Worm (Caenorhabditis elegans) whole organism, L4 larva: ENCODE measurements around the gene zig-13.
A peak's percentile ranks its signal among the peaks of the same experiment; 100 is the strongest.

ENCODE experiments used
- D1046.2 ChIP-seq: fragments of 200-800 bp; sonication (Bioruptor generic); IDR thresholded peaks from 2 replicates; pipeline ENCODE4 v1.3.6; 2022; ENCODE audit warnings: missing genetic modification characterization, missing compliant biosample characterization
- F26F4.8 ChIP-seq: fragments of 200-800 bp; sonication (Bioruptor generic); conservative IDR thresholded peaks from 2 replicates; pipeline ENCODE4 v1.3.6; 2022; ENCODE audit warnings: missing genetic modification characterization, missing compliant biosample characterization
- F37D6.2 ChIP-seq: sonication (generic microtip); optimal IDR thresholded peaks from 2 replicates; lab custom pipeline; 2016; ENCODE audit warnings: mild to moderate bottlenecking, missing genetic modification characterization, missing compliant biosample characterization
- T20F7.1 ChIP-seq: fragments of 200-800 bp; sonication (Bioruptor generic); optimal IDR thresholded peaks from 2 replicates; lab custom pipeline; 2018; ENCODE audit warnings: mild to moderate bottlenecking, missing genetic modification characterization, missing compliant biosample characterization
- T26A8.4 ChIP-seq: fragments of 200-800 bp; sonication (Bioruptor generic); IDR thresholded peaks from 2 replicates; pipeline ENCODE4 v1.3.6; 2022; ENCODE audit warnings: missing genetic modification characterization, missing compliant biosample characterization
- Y105C5A.15 ChIP-seq: fragments of 200-800 bp; sonication (Bioruptor generic); IDR thresholded peaks from 2 replicates; pipeline ENCODE4 v1.3.6; 2022; ENCODE audit warnings: missing genetic modification characterization, missing compliant biosample characterization
- Y48G9A.11 ChIP-seq: fragments of 200-800 bp; sonication (Bioruptor generic); IDR thresholded peaks from 2 replicates; pipeline ENCODE4 v1.3.6; 2022; ENCODE audit warnings: missing genetic modification reagents, missing genetic modification characterization, missing compliant biosample characterization
- Y5F2A.4 ChIP-seq: fragments of 200-800 bp; sonication (Bioruptor generic); optimal IDR thresholded peaks from 2 replicates; lab custom pipeline; 2018; ENCODE audit warnings: mild to moderate bottlenecking, missing genetic modification characterization, missing compliant biosample characterization
- ZK546.5 ChIP-seq, 2 experiments: sonication (generic microtip); optimal IDR thresholded peaks; 2 replicates each; lab custom pipeline; 2017; ENCODE audit warnings: missing biosample characterization in 2 of 2, missing genetic modification characterization in 2 of 2
- aha-1 ChIP-seq: fragments of 150-350 bp; peaks from one replicate; lab custom pipeline; 2014; ENCODE audit warnings: missing biosample characterization, missing genetic modification characterization
- ama-1 ChIP-seq: fragments of 150-350 bp; optimal IDR thresholded peaks from 2 replicates; lab custom pipeline; 2014; ENCODE audit warnings: inconsistent platforms, mixed read lengths
- ceh-28 ChIP-seq: fragments of 150-350 bp; optimal IDR thresholded peaks from 2 replicates; lab custom pipeline; 2014; ENCODE audit warnings: missing biosample characterization, missing genetic modification reagents, missing genetic modification characterization
- ceh-32 ChIP-seq: sonication (generic microtip); optimal IDR thresholded peaks from 2 replicates; lab custom pipeline; 2016; ENCODE audit warnings: mild to moderate bottlenecking, missing genetic modification characterization, missing compliant biosample characterization; ENCODE audit not compliant: poor library complexity
- ceh-44 ChIP-seq: fragments of 200-800 bp; sonication (Bioruptor generic); IDR thresholded peaks from 2 replicates; pipeline ENCODE4 v1.3.6; 2022; ENCODE audit warnings: missing genetic modification reagents, missing genetic modification characterization, missing compliant biosample characterization
- ceh-62 ChIP-seq: sonication (generic microtip); optimal IDR thresholded peaks from 2 replicates; lab custom pipeline; 2017; ENCODE audit warnings: missing biosample characterization, missing genetic modification characterization
- daf-12 ChIP-seq: fragments of 150-350 bp; optimal IDR thresholded peaks from 2 replicates; lab custom pipeline; 2014; ENCODE audit warnings: missing biosample characterization, missing genetic modification reagents, missing genetic modification characterization
- daf-16 ChIP-seq, 3 experiments: sonication (generic microtip); optimal IDR thresholded peaks; 2 replicates each; lab custom pipeline; 2016 to 2017; ENCODE audit warnings: missing genetic modification characterization in 3 of 3, missing genetic modification reagents in 3 of 3, mild to moderate bottlenecking in 2 of 3, missing compliant biosample characterization in 2 of 3, missing biosample characterization in 1 of 3, moderate library complexity in 1 of 3
- dmd-6 ChIP-seq: fragments of 200-800 bp; sonication (Bioruptor generic); IDR thresholded peaks from 2 replicates; pipeline ENCODE4 v1.3.6; 2022; ENCODE audit warnings: missing genetic modification reagents, missing genetic modification characterization, missing compliant biosample characterization
- dpl-1 ChIP-seq: fragments of 150-350 bp; optimal IDR thresholded peaks from 2 replicates; lab custom pipeline; 2014; ENCODE audit warnings: missing biosample characterization, missing genetic modification reagents, missing genetic modification characterization
- gei-8 ChIP-seq: fragments of 200-800 bp; sonication (Bioruptor generic); optimal IDR thresholded peaks from 2 replicates; lab custom pipeline; 2018; ENCODE audit warnings: mild to moderate bottlenecking, missing genetic modification characterization, missing compliant biosample characterization
- hlh-30 ChIP-seq: sonication (generic microtip); optimal IDR thresholded peaks from 2 replicates; lab custom pipeline; 2017; ENCODE audit warnings: antibody characterized with exemption, mild to moderate bottlenecking, missing genetic modification characterization, missing compliant biosample characterization; ENCODE audit not compliant: insufficient read depth
- lin-13 ChIP-seq: fragments of 150-350 bp; optimal IDR thresholded peaks from 2 replicates; lab custom pipeline; 2014; ENCODE audit warnings: missing biosample characterization, missing genetic modification reagents, missing genetic modification characterization
- lin-29 ChIP-seq: fragments of 200-800 bp; sonication (Bioruptor generic); IDR thresholded peaks from 2 replicates; pipeline ENCODE4 v1.3.6; 2022; ENCODE audit warnings: missing genetic modification reagents, missing genetic modification characterization, missing compliant biosample characterization
- lin-39 ChIP-seq: fragments of 150-350 bp; optimal IDR thresholded peaks from 2 replicates; lab custom pipeline; 2014; ENCODE audit warnings: missing biosample characterization, missing genetic modification reagents, missing genetic modification characterization
- lsy-2 ChIP-seq, 2 experiments: fragments of 150-350 bp in 1 of 2; sonication (generic microtip) in 1 of 2; optimal IDR thresholded peaks; 2 replicates each; lab custom pipeline; 2014 to 2017; ENCODE audit warnings: missing biosample characterization in 2 of 2, missing genetic modification characterization in 2 of 2
- mep-1 ChIP-seq: fragments of 150-350 bp; sonication (generic microtip); optimal IDR thresholded peaks from 3 replicates; lab custom pipeline; 2014; ENCODE audit warnings: missing biosample characterization, missing genetic modification characterization
- nhr-111 ChIP-seq: fragments of 200-800 bp; sonication (Bioruptor generic); optimal IDR thresholded peaks from 2 replicates; lab custom pipeline; 2018; ENCODE audit warnings: mild to moderate bottlenecking, missing genetic modification characterization, missing compliant biosample characterization
- nhr-28 ChIP-seq: fragments of 150-350 bp; optimal IDR thresholded peaks from 2 replicates; lab custom pipeline; 2014; ENCODE audit warnings: missing biosample characterization, missing genetic modification characterization
- nhr-42 ChIP-seq: fragments of 200-800 bp; sonication (Bioruptor generic); IDR thresholded peaks from 2 replicates; pipeline ENCODE4 v1.3.6; 2022; ENCODE audit warnings: missing genetic modification characterization, missing compliant biosample characterization
- nhr-77 ChIP-seq: fragments of 150-350 bp; optimal IDR thresholded peaks from 2 replicates; lab custom pipeline; 2014; ENCODE audit warnings: missing biosample characterization, missing genetic modification characterization
- pqm-1 ChIP-seq: sonication (generic microtip); optimal IDR thresholded peaks from 2 replicates; lab custom pipeline; 2017; ENCODE audit warnings: missing biosample characterization, missing genetic modification characterization
- rbr-2 ChIP-seq: sonication (generic microtip); optimal IDR thresholded peaks from 2 replicates; lab custom pipeline; 2016; ENCODE audit warnings: missing genotype, missing genetic modification characterization, missing compliant biosample characterization
- set-16 ChIP-seq: fragments of 200-800 bp; sonication (Bioruptor generic); IDR thresholded peaks from 2 replicates; pipeline ENCODE4 v1.3.6; 2022; ENCODE audit warnings: missing genetic modification reagents, missing genetic modification characterization, missing compliant biosample characterization
- skn-1 ChIP-seq: fragments of 150-350 bp; optimal IDR thresholded peaks from 2 replicates; lab custom pipeline; 2014; ENCODE audit warnings: missing biosample characterization, missing genetic modification characterization
- snpc-4 ChIP-seq: fragments of 150-350 bp; optimal IDR thresholded peaks from 2 replicates; lab custom pipeline; 2014; ENCODE audit warnings: missing biosample characterization, missing genetic modification characterization
- tra-1 ChIP-seq: fragments of 200-800 bp; sonication (Bioruptor generic); IDR thresholded peaks from 2 replicates; pipeline ENCODE4 v1.3.6; 2022; ENCODE audit warnings: missing genetic modification reagents, missing genetic modification characterization, missing compliant biosample characterization
- zip-11 ChIP-seq: fragments of 200-800 bp; sonication (Bioruptor generic); IDR thresholded peaks from 2 replicates; pipeline ENCODE4 v1.3.6; 2022; ENCODE audit warnings: missing genetic modification characterization, missing compliant biosample characterization
- ztf-11 ChIP-seq: fragments of 150-350 bp; optimal IDR thresholded peaks from 2 replicates; lab custom pipeline; 2014; ENCODE audit warnings: missing biosample characterization, missing genetic modification characterization

The zig-13 gene

ce11 chrIII:191803-192202 is 35.3 kb upstream of the zig-13 start, which contains the start of gene sec-20:
Gene sec-20, plus strand, starts transcription at chrIII:192103.
- TF ChIP-seq F37D6.2 (tag; lab: Kevin White, UChicago): no peak
- no peak for TF ChIP-seq Y5F2A.4
- no peak for TF ChIP-seq Y105C5A.15
- TF ChIP-seq zip-11: no peak
- TF ChIP-seq ceh-32 (tag; lab: Kevin White, UChicago): no peak
- no peak for TF ChIP-seq mep-1 (tag; lab: Kevin White, UChicago)
- TF ChIP-seq set-16 (GFP tag; lab: Robert Waterston, UW): no peak
- TF ChIP-seq rbr-2 (tag; lab: Kevin White, UChicago): no peak
- no peak for TF ChIP-seq snpc-4 (tag; lab: Kevin White, UChicago)
- no peak for TF ChIP-seq daf-12 (tag; lab: Kevin White, UChicago)
- no peak for TF ChIP-seq ceh-44 (GFP tag; lab: Robert Waterston, UW)
- no peak for TF ChIP-seq nhr-77 (tag; lab: Kevin White, UChicago)
- no peak for TF ChIP-seq ZK546.5 (tag; optimal IDR thresholded peaks at IDR 0.05; lab: Kevin White, UChicago)

- TF ChIP-seq nhr-42 (GFP tag; lab: Robert Waterston, UW) (peak; percentile 12; the same call in 1 of the 2 replicates), dmd-6 (GFP tag; lab: Robert Waterston, UW) (no peak)
These were observed 34.1 kb upstream of the zig-13 start, which contains the start of gene cox-17 for ce11 chrIII:190686-191085. Gene cox-17, plus strand, starts transcription at chrIII:190986.

- TF ChIP-seq F37D6.2 (tag; lab: Kevin White, UChicago) (no peak), aha-1 (peak; percentile 79), skn-1 (no peak)
These were observed 32.7 kb upstream of the zig-13 start for ce11 chrIII:189280-189679.

ce11 chrIII:188426-188888 is 31.9 kb upstream of the zig-13 start, which contains the start of gene ubc-20:
Gene ubc-20, plus strand, starts transcription at chrIII:188838.
- TF ChIP-seq daf-16 (GFP tag; optimal IDR thresholded peaks at IDR 0.05; lab: Kevin White, UChicago): no peak
- peak; percentile 11 for TF ChIP-seq daf-16 (tag; optimal IDR thresholded peaks at IDR 0.05; lab: Kevin White, UChicago)
- TF ChIP-seq nhr-111: no peak
- TF ChIP-seq T20F7.1 (GFP tag; lab: Kevin White, UChicago): peak; percentile 98
- TF ChIP-seq hlh-30 (tag; lab: Kevin White, UChicago): peak; percentile 62
- no peak for TF ChIP-seq Y105C5A.15
- TF ChIP-seq nhr-77 (tag; lab: Kevin White, UChicago): peak; percentile 25
- peak; percentile 95 for TF ChIP-seq Y48G9A.11 (GFP tag; lab: Robert Waterston, UW)
- TF ChIP-seq lsy-2 (tag; optimal IDR thresholded peaks at IDR 0.05; lab: Kevin White, UChicago): peak in 1 of 2 experiments; percentile 26
- peak; percentile 15 for TF ChIP-seq dpl-1 (GFP tag; lab: Kevin White, UChicago)
- TF ChIP-seq, all 104 proteins: peak for 7

- TF ChIP-seq set-16 (GFP tag; lab: Robert Waterston, UW) (peak; percentile 75), ceh-32 (tag; lab: Kevin White, UChicago) (no peak)
These were observed 31.3 kb upstream of the zig-13 start, which contains the start of gene mxl-2 for ce11 chrIII:187829-188228. Gene mxl-2, minus strand, starts transcription at chrIII:188131.

- TF ChIP-seq aha-1: peak; percentile 26
These were observed 29.4 kb upstream of the zig-13 start for ce11 chrIII:185909-186308.

ce11 chrIII:184335-184734 is 27.8 kb upstream of the zig-13 start:
- TF ChIP-seq ceh-28 (peak; percentile 24), lin-39 (tag; lab: Kevin White, UChicago) (no peak), lsy-2 (tag; optimal IDR thresholded peaks at IDR 0.05; lab: Kevin White, UChicago) (no peak)

- no peak for TF ChIP-seq ceh-62 (tag; lab: Kevin White, UChicago)
- TF ChIP-seq gei-8 (GFP tag; lab: Kevin White, UChicago): no peak
- no peak for TF ChIP-seq lin-29
- TF ChIP-seq T26A8.4 (GFP tag; lab: Robert Waterston, UW): no peak
- no peak for TF ChIP-seq F26F4.8 (GFP tag; lab: Robert Waterston, UW)
- TF ChIP-seq ztf-11: no peak
- no peak for TF ChIP-seq D1046.2 (GFP tag; lab: Robert Waterston, UW)
- TF ChIP-seq nhr-28 (tag; lab: Kevin White, UChicago): peak; percentile 69
- TF ChIP-seq tra-1 (GFP tag; lab: Robert Waterston, UW): no peak
- no peak for TF ChIP-seq ama-1
- TF ChIP-seq pqm-1 (tag; lab: Kevin White, UChicago): peak; percentile 36
- no peak for TF ChIP-seq lin-13
- TF ChIP-seq Y48G9A.11 (GFP tag; lab: Robert Waterston, UW): no peak
These were observed 26.5 kb upstream of the zig-13 start for ce11 chrIII:183072-183471.
